Worm (Caenorhabditis elegans) whole organism, late embryonic: Measurements from ENCODE around the gene mdt-30.

Experiments used
- C08G9.2 ChIP-seq: sonication (generic microtip); optimal IDR thresholded peaks from 2 replicates; lab custom pipeline; 2016; ENCODE audit warnings: mild to moderate bottlenecking, missing genetic modification characterization, moderate library complexity, missing compliant biosample characterization
- K09A11.1 ChIP-seq: sonication (generic microtip); optimal IDR thresholded peaks from 2 replicates; lab custom pipeline; 2017; ENCODE audit warnings: antibody characterized with exemption, mild to moderate bottlenecking, missing genetic modification characterization, missing compliant biosample characterization; ENCODE audit not compliant: insufficient read depth
- T23F11.4 ChIP-seq: fragments of 200-800 bp; sonication (Bioruptor generic); optimal IDR thresholded peaks from 2 replicates; lab custom pipeline; 2018; ENCODE audit warnings: mild to moderate bottlenecking, missing genetic modification characterization, missing compliant biosample characterization
- Y22D7AL.16 ChIP-seq: sonication (generic microtip); optimal IDR thresholded peaks from 2 replicates; lab custom pipeline; 2016; ENCODE audit warnings: missing genetic modification characterization, missing compliant biosample characterization
- ceh-18 ChIP-seq: sonication (generic microtip); optimal IDR thresholded peaks from 2 replicates; lab custom pipeline; 2016; ENCODE audit warnings: missing genetic modification characterization, missing compliant biosample characterization
- ceh-22 ChIP-seq: sonication (generic microtip); optimal IDR thresholded peaks from 2 replicates; lab custom pipeline; 2017; ENCODE audit warnings: missing biosample characterization, missing genetic modification characterization
- ceh-24 ChIP-seq: sonication (generic microtip); optimal IDR thresholded peaks from 2 replicates; lab custom pipeline; 2016; ENCODE audit warnings: mild to moderate bottlenecking, missing genetic modification characterization, missing compliant biosample characterization
- ceh-48 ChIP-seq: sonication (generic microtip); optimal IDR thresholded peaks from 2 replicates; lab custom pipeline; 2016; ENCODE audit warnings: missing genetic modification characterization, inconsistent platforms, missing compliant biosample characterization
- ceh-6 ChIP-seq: fragments of 200-800 bp; sonication (Bioruptor generic); optimal IDR thresholded peaks from 2 replicates; lab custom pipeline; 2018; ENCODE audit warnings: mild to moderate bottlenecking, missing genetic modification characterization, missing compliant biosample characterization
- ceh-9 ChIP-seq: sonication (generic microtip); optimal IDR thresholded peaks from 2 replicates; lab custom pipeline; 2016; ENCODE audit warnings: mild to moderate bottlenecking, missing genetic modification characterization, inconsistent platforms, missing compliant biosample characterization
- che-1 ChIP-seq: sonication (generic microtip); optimal IDR thresholded peaks from 2 replicates; lab custom pipeline; 2016; ENCODE audit warnings: mild to moderate bottlenecking, missing genetic modification characterization, missing compliant biosample characterization
- elt-2 ChIP-seq: sonication (generic microtip); optimal IDR thresholded peaks from 2 replicates; lab custom pipeline; 2016; ENCODE audit warnings: missing genetic modification reagents, missing genetic modification characterization, missing compliant biosample characterization
- ets-4 ChIP-seq: sonication (generic microtip); optimal IDR thresholded peaks from 2 replicates; lab custom pipeline; 2016; ENCODE audit warnings: missing genetic modification characterization, missing compliant biosample characterization
- fax-1 ChIP-seq: sonication (generic microtip); optimal IDR thresholded peaks from 2 replicates; lab custom pipeline; 2016; ENCODE audit warnings: missing genotype, missing genetic modification characterization, missing compliant biosample characterization
- fkh-10 ChIP-seq: fragments of 150-350 bp; optimal IDR thresholded peaks from 2 replicates; lab custom pipeline; 2014; ENCODE audit warnings: missing biosample characterization, missing genetic modification reagents, missing genetic modification characterization
- fkh-6 ChIP-seq: sonication (generic microtip); optimal IDR thresholded peaks from 2 replicates; lab custom pipeline; 2016; ENCODE audit warnings: missing genetic modification characterization, missing compliant biosample characterization
- hlh-13 ChIP-seq: fragments of 200-800 bp; sonication (Bioruptor generic); optimal IDR thresholded peaks from 2 replicates; lab custom pipeline; 2018; ENCODE audit warnings: mild to moderate bottlenecking, missing genetic modification characterization, missing compliant biosample characterization
- hlh-15 ChIP-seq: sonication (generic microtip); optimal IDR thresholded peaks from 2 replicates; lab custom pipeline; 2016; ENCODE audit warnings: missing genetic modification characterization, missing compliant biosample characterization
- hlh-8 ChIP-seq: sonication (generic microtip); optimal IDR thresholded peaks from 2 replicates; lab custom pipeline; 2016; ENCODE audit warnings: missing genotype, missing genetic modification characterization, missing compliant biosample characterization
- lim-6 ChIP-seq: sonication (generic microtip); optimal IDR thresholded peaks from 2 replicates; lab custom pipeline; 2016; ENCODE audit warnings: missing genetic modification characterization, missing compliant biosample characterization
- lin-11 ChIP-seq: fragments of 200-800 bp; sonication (Bioruptor generic); optimal IDR thresholded peaks from 2 replicates; lab custom pipeline; 2018; ENCODE audit warnings: mild to moderate bottlenecking, missing genetic modification characterization, missing compliant biosample characterization
- nfya-1 ChIP-seq: sonication (generic microtip); optimal IDR thresholded peaks from 2 replicates; lab custom pipeline; 2017; ENCODE audit warnings: missing genetic modification characterization, mild to moderate bottlenecking, missing compliant biosample characterization, antibody characterized with exemption, moderate library complexity
- nhr-11 ChIP-seq: fragments of 150-350 bp; optimal IDR thresholded peaks from 2 replicates; lab custom pipeline; 2014; ENCODE audit warnings: missing biosample characterization, missing genetic modification characterization
- nhr-232 ChIP-seq: sonication (generic microtip); optimal IDR thresholded peaks from 2 replicates; lab custom pipeline; 2016; ENCODE audit warnings: missing genetic modification characterization, missing compliant biosample characterization
- npax-4 ChIP-seq: sonication (generic microtip); optimal IDR thresholded peaks from 2 replicates; lab custom pipeline; 2016; ENCODE audit warnings: missing genetic modification characterization, missing compliant biosample characterization
- odd-2 ChIP-seq: sonication (generic microtip); optimal IDR thresholded peaks from 2 replicates; lab custom pipeline; 2017; ENCODE audit warnings: antibody characterized with exemption, mild to moderate bottlenecking, missing genetic modification characterization, missing compliant biosample characterization
- pha-4 ChIP-seq: fragments of 150-350 bp; optimal IDR thresholded peaks from 2 replicates; lab custom pipeline; 2018; ENCODE audit warnings: missing biosample characterization, missing genetic modification reagents, missing genetic modification characterization
- pqm-1 ChIP-seq: sonication (generic microtip); optimal IDR thresholded peaks from 2 replicates; lab custom pipeline; 2016; ENCODE audit warnings: missing genetic modification characterization, missing compliant biosample characterization
- ref-2 ChIP-seq: sonication (generic microtip); optimal IDR thresholded peaks from 2 replicates; lab custom pipeline; 2016; ENCODE audit warnings: missing genetic modification characterization, missing compliant biosample characterization
- sox-2 ChIP-seq: fragments of 200-800 bp; sonication (Bioruptor generic); IDR thresholded peaks from 2 replicates; pipeline ENCODE4 v1.3.6; 2022; ENCODE audit warnings: missing genetic modification reagents, missing genetic modification characterization, missing compliant biosample characterization
- sox-4 ChIP-seq: sonication (generic microtip); optimal IDR thresholded peaks from 2 replicates; lab custom pipeline; 2017; ENCODE audit warnings: mild to moderate bottlenecking, missing genetic modification characterization, inconsistent platforms, missing compliant biosample characterization
- tbx-7 ChIP-seq: sonication (generic microtip); optimal IDR thresholded peaks from 2 replicates; lab custom pipeline; 2016; ENCODE audit warnings: missing genotype, missing genetic modification characterization, missing compliant biosample characterization
- unc-3 ChIP-seq, 2 experiments: fragments of 200-800 bp in 1 of 2; sonication (Bioruptor generic) in 1 of 2; sonication (generic microtip) in 1 of 2; conservative IDR thresholded peaks in 1 of 2; optimal IDR thresholded peaks in 1 of 2; 2 replicates each; pipeline versions ENCODE4 v1.3.6 to Lab custom; 2016 to 2022; ENCODE audit warnings: missing compliant biosample characterization in 2 of 2, missing genetic modification characterization in 2 of 2, missing genetic modification reagents in 1 of 2

mdt-30 gene

ce11 chrIII:8001557-8001956 lies 26.3 kb downstream of the mdt-30 start:
- TF ChIP-seq ceh-18 (tag; lab: Kevin White, UChicago), result no peak
- TF ChIP-seq T23F11.4, result no peak
- no peak for TF ChIP-seq ceh-9 (tag; lab: Kevin White, UChicago)
- no peak for TF ChIP-seq C08G9.2 (tag; lab: Kevin White, UChicago)
- TF ChIP-seq K09A11.1 (tag; lab: Kevin White, UChicago), result no peak
- TF ChIP-seq nhr-232 (tag; lab: Kevin White, UChicago), result no peak
- no peak for TF ChIP-seq fkh-10 (GFP tag; lab: Kevin White, UChicago)
- no peak for TF ChIP-seq nhr-11 (tag; lab: Kevin White, UChicago)
- no peak for TF ChIP-seq elt-2 (tag; lab: Kevin White, UChicago)
- no peak for TF ChIP-seq sox-2 (GFP tag; lab: Robert Waterston, UW)
- no peak for TF ChIP-seq ceh-48
- TF ChIP-seq pha-4 (tag; lab: Kevin White, UChicago), result no peak
- no peak for TF ChIP-seq sox-4 (tag; lab: Kevin White, UChicago)
- no peak for TF ChIP-seq ref-2 (tag; lab: Kevin White, UChicago)
- TF ChIP-seq fax-1 (tag; lab: Kevin White, UChicago), result no peak
- TF ChIP-seq lim-6, result no peak
- TF ChIP-seq nfya-1 (tag; lab: Kevin White, UChicago), result no peak
- TF ChIP-seq lin-11, result no peak
- TF ChIP-seq fkh-6 (tag; lab: Kevin White, UChicago), result no peak
- no peak for TF ChIP-seq hlh-8

ce11 chrIII:7997447-7998046 lies 30.3 kb downstream of the mdt-30 start:
- TF ChIP-seq ceh-6 (GFP tag; lab: Kevin White, UChicago) (no peak), odd-2 (tag; lab: Kevin White, UChicago) (no peak), fkh-6 (tag; lab: Kevin White, UChicago) (no peak), fkh-10 (GFP tag; lab: Kevin White, UChicago) (no peak), hlh-13 (no peak)

- TF ChIP-seq ceh-24 (tag; lab: Kevin White, UChicago) (no peak), sox-4 (tag; lab: Kevin White, UChicago) (no peak), K09A11.1 (tag; lab: Kevin White, UChicago) (no peak), ceh-22 (tag; lab: Kevin White, UChicago) (no peak), tbx-7 (tag; lab: Kevin White, UChicago) (no peak), npax-4 (tag; lab: Kevin White, UChicago) (no peak), ets-4 (tag; lab: Kevin White, UChicago) (no peak), unc-3 (GFP tag; conservative IDR thresholded peaks at IDR 0.05; lab: Robert Waterston, UW) (no peak), unc-3 (tag; optimal IDR thresholded peaks at IDR 0.05; lab: Kevin White, UChicago) (no peak), che-1 (tag; lab: Kevin White, UChicago) (no peak)
- TF ChIP-seq, all 69 proteins: peak for 0
Observed at ce11 chrIII:7996353-7996752, 31.5 kb downstream of the mdt-30 start, which contains the start of gene npr-17. npr-17 (minus strand) TSS chrIII:7996453.

- TF ChIP-seq ceh-24 (tag; lab: Kevin White, UChicago) (no peak), hlh-13 (no peak), npax-4 (tag; lab: Kevin White, UChicago) (no peak), hlh-15 (tag; lab: Kevin White, UChicago) (no peak), Y22D7AL.16 (no peak), pqm-1 (tag; lab: Kevin White, UChicago) (no peak)
Observed at ce11 chrIII:7986585-7987171, 41.2 kb downstream of the mdt-30 start, which contains the start of gene hrpk-2. hrpk-2 (plus strand) TSS chrIII:7987121.
